ENCODE assay signal across 1 fruit fly cellular context in genomic region chr2L:223867-224598, dm6.
TF ChIP-seq lines count a peak whose summit lies in the region.

No protein-coding gene starts in this region.

TF ChIP-seq in whole organism, embryonic, 481 proteins besides CTCF, POLR2A, EP300 and RAD21 (continued from another document and continues in another):
- TF ChIP-seq dati (GFP tag; IDR thresholded peaks at IDR 0.05; lab: Robert Waterston, UW) (no peak), HLH54F (GFP tag; optimal IDR thresholded peaks at IDR 0.05; lab: Kevin White, UChicago) (no peak), kah (GFP tag; optimal IDR thresholded peaks at IDR 0.05; lab: Kevin White, UChicago) (peak; percentile 33), CG18011 (GFP tag; optimal IDR thresholded peaks at IDR 0.05; lab: Kevin White, UChicago) (no peak), chm (GFP tag; IDR thresholded peaks at IDR 0.05; lab: Robert Waterston, UW) (peak; percentile 33; the same call in 1 of the 2 replicates), NC2α (GFP tag; optimal IDR thresholded peaks at IDR 0.05; lab: Kevin White, UChicago) (no peak), kni (GFP tag; optimal IDR thresholded peaks at IDR 0.05; lab: Kevin White, UChicago) (peak; percentile 81), CG12071 (GFP tag; optimal IDR thresholded peaks at IDR 0.05; lab: Kevin White, UChicago) (no peak), tup (GFP tag; optimal IDR thresholded peaks at IDR 0.05; lab: Kevin White, UChicago) (no peak), Lhr (GFP tag; optimal IDR thresholded peaks at IDR 0.05; lab: Kevin White, UChicago) (no peak), cato (GFP tag; optimal IDR thresholded peaks at IDR 0.05; lab: Kevin White, UChicago; ENCODE audit: borderline replicate concordance) (no peak), emc (GFP tag; optimal IDR thresholded peaks at IDR 0.05; lab: Kevin White, UChicago) (no peak), Camta (GFP tag; optimal IDR thresholded peaks at IDR 0.05; lab: Kevin White, UChicago) (no peak), CG14860 (GFP tag; IDR thresholded peaks at IDR 0.05; lab: Robert Waterston, UW; ENCODE audit: partially characterized antibody) (no peak), usp (GFP tag; optimal IDR thresholded peaks at IDR 0.05; lab: Kevin White, UChicago) (no peak), cas (GFP tag; IDR thresholded peaks at IDR 0.05; lab: Robert Waterston, UW) (no peak), Dbx (GFP tag; IDR thresholded peaks at IDR 0.05; lab: Robert Waterston, UW) (no peak), CG2120 (GFP tag; optimal IDR thresholded peaks at IDR 0.05; lab: Kevin White, UChicago) (no peak), nmo (GFP tag; optimal IDR thresholded peaks at IDR 0.05; lab: Kevin White, UChicago) (no peak), crp (GFP tag; optimal IDR thresholded peaks at IDR 0.05; lab: Kevin White, UChicago) (no peak), chinmo (GFP tag; IDR thresholded peaks at IDR 0.05; lab: Robert Waterston, UW; ENCODE audit: partially characterized antibody) (peak; percentile 83; the same call in 3 of the 4 replicates), Fer3 (tag; optimal IDR thresholded peaks at IDR 0.05; lab: Kevin White, UChicago) (no peak), CG32772 (GFP tag; IDR thresholded peaks at IDR 0.05; lab: Robert Waterston, UW) (no peak), unpg (GFP tag; optimal IDR thresholded peaks at IDR 0.05; lab: Kevin White, UChicago) (no peak), sob (GFP tag; IDR thresholded peaks at IDR 0.05; lab: Robert Waterston, UW) (no peak), Scr (GFP tag; IDR thresholded peaks at IDR 0.05; lab: Robert Waterston, UW; ENCODE audit: partially characterized antibody) (peak; percentile 39; the same call in 1 of the 2 replicates), en (GFP tag; optimal IDR thresholded peaks at IDR 0.05; lab: Kevin White, UChicago) (no peak), CG4360 (GFP tag; IDR thresholded peaks at IDR 0.05; lab: Robert Waterston, UW) (peak; percentile 98), grn (GFP tag; optimal IDR thresholded peaks at IDR 0.05; lab: Kevin White, UChicago) (no peak), CG14441 (GFP tag; IDR thresholded peaks at IDR 0.05; lab: Robert Waterston, UW) (no peak), Trl (optimal IDR thresholded peaks at IDR 0.05; lab: Kevin White, UChicago) (peak; percentile 17 to 57), Trl (GFP tag; optimal IDR thresholded peaks at IDR 0.05; lab: Kevin White, UChicago) (no peak), E2f2 (GFP tag; IDR thresholded peaks at IDR 0.05; lab: Robert Waterston, UW) (no peak), CG6813 (GFP tag; optimal IDR thresholded peaks at IDR 0.05; lab: Kevin White, UChicago) (no peak), CG13775 (GFP tag; optimal IDR thresholded peaks at IDR 0.05; lab: Kevin White, UChicago) (no peak), Neu2 (GFP tag; optimal IDR thresholded peaks at IDR 0.05; lab: Kevin White, UChicago; ENCODE audit: borderline replicate concordance) (no peak), CG42726 (GFP tag; IDR thresholded peaks at IDR 0.05; lab: Robert Waterston, UW; ENCODE audit: partially characterized antibody) (no peak; the same call in 1 of the 2 replicates), exex (tag; optimal IDR thresholded peaks at IDR 0.05; lab: Kevin White, UChicago) (no peak), CG7987 (GFP tag; optimal IDR thresholded peaks at IDR 0.05; lab: Kevin White, UChicago) (no peak), CG43689 (GFP tag; IDR thresholded peaks at IDR 0.05; lab: Robert Waterston, UW) (no peak), pan (optimal IDR thresholded peaks at IDR 0.05; lab: Kevin White, UChicago) (no peak), pan (GFP tag; optimal IDR thresholded peaks at IDR 0.05 in 1 of 2, IDR thresholded peaks at IDR 0.05 in 1 of 2) (no peak), CG17359 (tag; optimal IDR thresholded peaks at IDR 0.05; lab: Kevin White, UChicago) (no peak), CG1603 (tag; optimal IDR thresholded peaks at IDR 0.05; lab: Kevin White, UChicago) (no peak), dmrt99B (tag; optimal IDR thresholded peaks at IDR 0.05; lab: Kevin White, UChicago) (no peak), dpn (GFP tag; optimal IDR thresholded peaks at IDR 0.05; lab: Kevin White, UChicago) (no peak), CG15601 (tag; optimal IDR thresholded peaks at IDR 0.05; lab: Kevin White, UChicago) (no peak), Xrp1 (GFP tag; IDR thresholded peaks at IDR 0.05; lab: Robert Waterston, UW) (no peak), Ravus (GFP tag; IDR thresholded peaks at IDR 0.05; lab: Robert Waterston, UW) (no peak), CG6175 (GFP tag; IDR thresholded peaks at IDR 0.05; lab: Robert Waterston, UW) (peak; percentile 72; the same call in 2 of the 3 replicates), Lpt (GFP tag; optimal IDR thresholded peaks at IDR 0.05; lab: Kevin White, UChicago) (no peak), nom (GFP tag; optimal IDR thresholded peaks at IDR 0.05; lab: Kevin White, UChicago) (no peak), bowl (GFP tag; IDR thresholded peaks at IDR 0.05; lab: Robert Waterston, UW) (no peak), CG3838 (GFP tag; optimal IDR thresholded peaks at IDR 0.05; lab: Kevin White, UChicago) (no peak), CG3407 (GFP tag; optimal IDR thresholded peaks at IDR 0.05; lab: Kevin White, UChicago) (no peak), z (GFP tag; IDR thresholded peaks at IDR 0.05; lab: Robert Waterston, UW) (0 out of 3 replicates have a peak, but pooled peaks have one; percentile 21), sug (tag; optimal IDR thresholded peaks at IDR 0.05; lab: Kevin White, UChicago) (no peak), CG9817 (tag; optimal IDR thresholded peaks at IDR 0.05; lab: Kevin White, UChicago) (no peak), CG8388 (GFP tag; optimal IDR thresholded peaks at IDR 0.05; lab: Kevin White, UChicago) (no peak), Adf1 (GFP tag; IDR thresholded peaks at IDR 0.05; lab: Robert Waterston, UW) (peak; percentile 78), stwl (tag; optimal IDR thresholded peaks at IDR 0.05; lab: Kevin White, UChicago) (no peak), CG32767 (GFP tag; IDR thresholded peaks at IDR 0.05; lab: Robert Waterston, UW) (peak; percentile 27; the same call in 1 of the 2 replicates), vfl (GFP tag; optimal IDR thresholded peaks at IDR 0.05; lab: Kevin White, UChicago) (no peak), E2f1 (GFP tag; IDR thresholded peaks at IDR 0.05; lab: Robert Waterston, UW) (no peak), gce (GFP tag; IDR thresholded peaks at IDR 0.05; lab: Robert Waterston, UW) (no peak), Deaf1 (tag; optimal IDR thresholded peaks at IDR 0.05; lab: Kevin White, UChicago) (peak; percentile 59), CG1529 (GFP tag; optimal IDR thresholded peaks at IDR 0.05; lab: Kevin White, UChicago) (no peak), Lim3 (GFP tag; IDR thresholded peaks at IDR 0.05; lab: Robert Waterston, UW) (no peak), bbx (GFP tag; IDR thresholded peaks at IDR 0.05; lab: Robert Waterston, UW; ENCODE audit: partially characterized antibody) (no peak), CG13424 (tag; optimal IDR thresholded peaks at IDR 0.05; lab: Kevin White, UChicago) (no peak), pho (GFP tag; optimal IDR thresholded peaks at IDR 0.05; lab: Kevin White, UChicago) (no peak), lov (optimal IDR thresholded peaks at IDR 0.05; lab: Kevin White, UChicago) (no peak), lov (GFP tag; IDR thresholded peaks at IDR 0.05; lab: Robert Waterston, UW) (0 out of 3 replicates have a peak, but pooled peaks have one; percentile 22), ase (GFP tag; IDR thresholded peaks at IDR 0.05; lab: Robert Waterston, UW) (no peak), dm (GFP tag; optimal IDR thresholded peaks at IDR 0.05; lab: Kevin White, UChicago) (no peak), CG5953 (GFP tag; IDR thresholded peaks at IDR 0.05; lab: Robert Waterston, UW) (no peak), MBD-R2 (GFP tag; IDR thresholded peaks at IDR 0.05; lab: Robert Waterston, UW) (no peak), nerfin-1 (tag; optimal IDR thresholded peaks at IDR 0.05; lab: Kevin White, UChicago) (peak; percentile 88), Asciz (GFP tag; optimal IDR thresholded peaks at IDR 0.05; lab: Kevin White, UChicago) (no peak), Xbp1 (GFP tag; optimal IDR thresholded peaks at IDR 0.05; lab: Kevin White, UChicago) (no peak), CG11085 (GFP tag; IDR thresholded peaks at IDR 0.05; lab: Robert Waterston, UW) (no peak), CG8290 (GFP tag; optimal IDR thresholded peaks at IDR 0.05; lab: Kevin White, UChicago) (no peak), CG8290 (tag; optimal IDR thresholded peaks at IDR 0.05; lab: Kevin White, UChicago) (no peak), sna (GFP tag; IDR thresholded peaks at IDR 0.05; lab: Robert Waterston, UW; ENCODE audit: partially characterized antibody) (0 out of 2 replicates have a peak, but pooled peaks have one; percentile 19), CG11247 (GFP tag; IDR thresholded peaks at IDR 0.05; lab: Robert Waterston, UW) (no peak), CG14667 (GFP tag; IDR thresholded peaks at IDR 0.05; lab: Robert Waterston, UW) (no peak), CG17829 (tag; optimal IDR thresholded peaks at IDR 0.05; lab: Kevin White, UChicago) (no peak), pita (GFP tag; optimal IDR thresholded peaks at IDR 0.05; lab: Kevin White, UChicago) (no peak), CG17385 (GFP tag; optimal IDR thresholded peaks at IDR 0.05; lab: Kevin White, UChicago) (no peak), CG3065 (GFP tag; optimal IDR thresholded peaks at IDR 0.05; lab: Kevin White, UChicago) (no peak), Jarid2 (GFP tag; optimal IDR thresholded peaks at IDR 0.05; lab: Kevin White, UChicago) (no peak), crc (GFP tag; optimal IDR thresholded peaks at IDR 0.05; lab: Kevin White, UChicago) (no peak), Gug (GFP tag; IDR thresholded peaks at IDR 0.05; lab: Robert Waterston, UW) (no peak), Taf1 (GFP tag; IDR thresholded peaks at IDR 0.05; lab: Robert Waterston, UW) (no peak), Dip3 (GFP tag; optimal IDR thresholded peaks at IDR 0.05; lab: Kevin White, UChicago) (no peak), gro (GFP tag; optimal IDR thresholded peaks at IDR 0.05; lab: Kevin White, UChicago) (no peak), sd (tag; optimal IDR thresholded peaks at IDR 0.05; lab: Kevin White, UChicago) (peak; percentile 65), jigr1 (GFP tag; IDR thresholded peaks at IDR 0.05; lab: Robert Waterston, UW) (no peak), fru (optimal IDR thresholded peaks at IDR 0.05; lab: Kevin White, UChicago) (no peak), Hr3 (GFP tag; optimal IDR thresholded peaks at IDR 0.05; lab: Kevin White, UChicago) (no peak), Six4 (GFP tag; optimal IDR thresholded peaks at IDR 0.05; lab: Kevin White, UChicago) (no peak), lmd (GFP tag; IDR thresholded peaks at IDR 0.05; lab: Robert Waterston, UW) (no peak), fd64A (GFP tag; optimal IDR thresholded peaks at IDR 0.05; lab: Kevin White, UChicago) (no peak), ewg (GFP tag; optimal IDR thresholded peaks at IDR 0.05; lab: Kevin White, UChicago) (no peak), Oli (tag; optimal IDR thresholded peaks at IDR 0.05; lab: Kevin White, UChicago) (no peak), Usf (GFP tag; optimal IDR thresholded peaks at IDR 0.05; lab: Kevin White, UChicago) (no peak), amos (GFP tag; IDR thresholded peaks at IDR 0.05; lab: Robert Waterston, UW; ENCODE audit: partially characterized antibody) (peak; percentile 31; the same call in 1 of the 2 replicates), bigmax (GFP tag; optimal IDR thresholded peaks at IDR 0.05; lab: Kevin White, UChicago) (no peak), HLH3B (GFP tag; IDR thresholded peaks at IDR 0.05; lab: Robert Waterston, UW) (no peak), zen (tag; optimal IDR thresholded peaks at IDR 0.05; lab: Kevin White, UChicago) (no peak), CG4282 (GFP tag; optimal IDR thresholded peaks at IDR 0.05; lab: Kevin White, UChicago) (no peak), HmgD (GFP tag; optimal IDR thresholded peaks at IDR 0.05; lab: Kevin White, UChicago) (no peak), unc-4 (GFP tag; IDR thresholded peaks at IDR 0.05; lab: Robert Waterston, UW; ENCODE audit: partially characterized antibody) (no peak), HmgZ (tag; optimal IDR thresholded peaks at IDR 0.05; lab: Kevin White, UChicago) (no peak), CG10959 (GFP tag; IDR thresholded peaks at IDR 0.05; lab: Robert Waterston, UW) (no peak), gcm (GFP tag; optimal IDR thresholded peaks at IDR 0.05; lab: Kevin White, UChicago) (no peak), prd (optimal IDR thresholded peaks at IDR 0.05; lab: Kevin White, UChicago) (no peak), prd (GFP tag; IDR thresholded peaks at IDR 0.05; lab: Robert Waterston, UW) (no peak), CG2199 (GFP tag; IDR thresholded peaks at IDR 0.05; lab: Robert Waterston, UW) (no peak), slbo (GFP tag; IDR thresholded peaks at IDR 0.05; lab: Robert Waterston, UW) (no peak), TFAM (GFP tag; optimal IDR thresholded peaks at IDR 0.05; lab: Kevin White, UChicago) (no peak), CG6689 (GFP tag; IDR thresholded peaks at IDR 0.05; lab: Robert Waterston, UW) (no peak), Med (GFP tag; lab: Kevin White, UChicago) (peak; percentile 48), CG10565 (GFP tag; optimal IDR thresholded peaks at IDR 0.05; lab: Kevin White, UChicago) (no peak), da (GFP tag; optimal IDR thresholded peaks at IDR 0.05; lab: Kevin White, UChicago) (no peak), Ptx1 (GFP tag; IDR thresholded peaks at IDR 0.05; lab: Robert Waterston, UW) (no peak), CG6272 (GFP tag; IDR thresholded peaks at IDR 0.05; lab: Robert Waterston, UW) (no peak), mld (GFP tag; IDR thresholded peaks at IDR 0.05; lab: Robert Waterston, UW; ENCODE audit: partially characterized antibody) (no peak), lab (GFP tag; optimal IDR thresholded peaks at IDR 0.05; lab: Kevin White, UChicago) (no peak), Fer2 (tag; optimal IDR thresholded peaks at IDR 0.05; lab: Kevin White, UChicago) (no peak), CG8359 (GFP tag; optimal IDR thresholded peaks at IDR 0.05; lab: Kevin White, UChicago; ENCODE audit: borderline replicate concordance) (no peak), Max (GFP tag; optimal IDR thresholded peaks at IDR 0.05; lab: Kevin White, UChicago) (no peak), CG18599 (GFP tag; optimal IDR thresholded peaks at IDR 0.05; lab: Kevin White, UChicago) (no peak), aop (GFP tag; IDR thresholded peaks at IDR 0.05; lab: Robert Waterston, UW) (no peak), sqz (GFP tag; optimal IDR thresholded peaks at IDR 0.05; lab: Kevin White, UChicago) (no peak), sc (optimal IDR thresholded peaks at IDR 0.05; lab: Kevin White, UChicago) (no peak), sc (GFP tag; optimal IDR thresholded peaks at IDR 0.05; lab: Kevin White, UChicago) (no peak), CG17568 (GFP tag; optimal IDR thresholded peaks at IDR 0.05; lab: Kevin White, UChicago) (no peak)
